Worm (Caenorhabditis elegans) whole organism, L1 larva: ENCODE results near the gene haly-1.

Experiments
- C04F5.9 ChIP-seq: sonication (generic microtip); optimal IDR thresholded peaks from 2 replicates; lab custom pipeline; 2016; ENCODE audit warnings: missing genetic modification characterization, missing compliant biosample characterization
- C16A3.4 ChIP-seq: fragments of 150-350 bp; optimal IDR thresholded peaks from 2 replicates; lab custom pipeline; 2014; ENCODE audit warnings: missing biosample characterization, missing genetic modification characterization
- aly-2 ChIP-seq: fragments of 150-350 bp; optimal IDR thresholded peaks from 2 replicates; lab custom pipeline; 2014; ENCODE audit warnings: missing biosample characterization, missing genetic modification characterization
- ama-1 ChIP-seq: fragments of 150-350 bp; optimal IDR thresholded peaks from 2 replicates; lab custom pipeline; 2014
- blmp-1 ChIP-seq: fragments of 150-350 bp; optimal IDR thresholded peaks from 2 replicates; lab custom pipeline; 2014; ENCODE audit warnings: missing biosample characterization, missing genetic modification characterization
- ceh-63 ChIP-seq: fragments of 200-800 bp; sonication (Bioruptor generic); optimal IDR thresholded peaks from 2 replicates; lab custom pipeline; 2018; ENCODE audit warnings: mild to moderate bottlenecking, missing genetic modification characterization, missing compliant biosample characterization
- ceh-8 ChIP-seq: fragments of 200-800 bp; sonication (Bioruptor generic); optimal IDR thresholded peaks from 2 replicates; lab custom pipeline; 2018; ENCODE audit warnings: mild to moderate bottlenecking, missing genetic modification characterization, moderate library complexity, missing compliant biosample characterization
- ceh-82 ChIP-seq, 3 experiments: fragments of 150-350 bp in 1 of 3; sonication (generic microtip) in 2 of 3; optimal IDR thresholded peaks; 2 replicates each; lab custom pipeline; 2014 to 2017; ENCODE audit warnings: missing biosample characterization in 3 of 3, missing genetic modification characterization in 3 of 3
- ceh-88 ChIP-seq: fragments of 200-800 bp; sonication (Bioruptor generic); IDR thresholded peaks from 2 replicates; pipeline ENCODE4 v1.3.6; 2022; ENCODE audit warnings: missing genetic modification characterization, missing compliant biosample characterization
- ceh-90 ChIP-seq: sonication (generic microtip); optimal IDR thresholded peaks from 2 replicates; lab custom pipeline; 2016; ENCODE audit warnings: missing genetic modification characterization, missing compliant biosample characterization
- ces-1 ChIP-seq: fragments of 150-350 bp; optimal IDR thresholded peaks from 2 replicates; lab custom pipeline; 2014; ENCODE audit warnings: missing biosample characterization, missing genetic modification reagents, missing genetic modification characterization
- dsc-1 ChIP-seq: sonication (generic microtip); optimal IDR thresholded peaks from 2 replicates; lab custom pipeline; 2016; ENCODE audit warnings: mild to moderate bottlenecking, missing genetic modification characterization, missing compliant biosample characterization
- efl-3 ChIP-seq: fragments of 200-800 bp; sonication (Bioruptor generic); optimal IDR thresholded peaks from 2 replicates; lab custom pipeline; 2018; ENCODE audit warnings: mild to moderate bottlenecking, missing genetic modification characterization, missing compliant biosample characterization
- elt-3 ChIP-seq, 6 experiments: fragments of 150-350 bp in 1 of 6; sonication (generic microtip); optimal IDR thresholded peaks; 2 replicates each; lab custom pipeline; 2017 to 2018; ENCODE audit warnings: missing biosample characterization in 6 of 6, missing genetic modification characterization in 6 of 6, inconsistent platforms in 1 of 6
- fkh-4 ChIP-seq: sonication (generic microtip); optimal IDR thresholded peaks from 2 replicates; lab custom pipeline; 2016; ENCODE audit warnings: missing compliant biosample characterization, missing genetic modification characterization, borderline replicate concordance
- fos-1 ChIP-seq: fragments of 150-350 bp; optimal IDR thresholded peaks from 2 replicates; lab custom pipeline; 2014; ENCODE audit warnings: missing biosample characterization, missing genetic modification characterization
- grh-1 ChIP-seq: fragments of 200-800 bp; sonication (Bioruptor generic); IDR thresholded peaks from 2 replicates; pipeline ENCODE4 v1.3.6; 2022; ENCODE audit warnings: missing genetic modification reagents, missing genetic modification characterization, missing compliant biosample characterization
- hlh-17 ChIP-seq: fragments of 200-800 bp; sonication (Bioruptor generic); optimal IDR thresholded peaks from 2 replicates; lab custom pipeline; 2018; ENCODE audit warnings: missing genetic modification characterization, mild to moderate bottlenecking, missing compliant biosample characterization, moderate library complexity, borderline replicate concordance
- hlh-4 ChIP-seq: sonication (generic microtip); optimal IDR thresholded peaks from 2 replicates; lab custom pipeline; 2016; ENCODE audit warnings: mild to moderate bottlenecking, missing genetic modification characterization, missing compliant biosample characterization
- jun-1 ChIP-seq: fragments of 150-350 bp; optimal IDR thresholded peaks from 2 replicates; lab custom pipeline; 2014; ENCODE audit warnings: missing biosample characterization, missing genetic modification reagents, missing genetic modification characterization
- lin-14 ChIP-seq: fragments of 200-800 bp; sonication (Bioruptor generic); optimal IDR thresholded peaks from 2 replicates; lab custom pipeline; 2018; ENCODE audit warnings: mild to moderate bottlenecking, missing genetic modification characterization, moderate library complexity, missing compliant biosample characterization
- lin-15B ChIP-seq: fragments of 150-350 bp; sonication (generic microtip); optimal IDR thresholded peaks from 3 replicates; lab custom pipeline; 2014; ENCODE audit warnings: missing biosample characterization, missing genetic modification characterization
- lin-35 ChIP-seq, 2 experiments: fragments of 150-350 bp; optimal IDR thresholded peaks; 2 replicates each; lab custom pipeline; 2014; ENCODE audit warnings: missing biosample characterization in 2 of 2, missing genetic modification characterization in 2 of 2, missing genetic modification reagents in 2 of 2
- lsy-2 ChIP-seq, 2 experiments: fragments of 150-350 bp; optimal IDR thresholded peaks; 2 replicates each; lab custom pipeline; 2014; ENCODE audit warnings: missing biosample characterization in 2 of 2, missing genetic modification characterization in 2 of 2
- mdl-1 ChIP-seq, 2 experiments: fragments of 150-350 bp; optimal IDR thresholded peaks; 2 replicates each; lab custom pipeline; 2014 to 2017; ENCODE audit warnings: missing biosample characterization in 2 of 2, missing genetic modification characterization in 2 of 2, inconsistent platforms in 1 of 2
- nhr-19 ChIP-seq: fragments of 200-800 bp; sonication (Bioruptor generic); conservative IDR thresholded peaks from 2 replicates; pipeline ENCODE4 v1.3.6; 2022; ENCODE audit warnings: missing genetic modification characterization, missing compliant biosample characterization
- nhr-20 ChIP-seq: sonication (generic microtip); optimal IDR thresholded peaks from 2 replicates; lab custom pipeline; 2016; ENCODE audit warnings: mild to moderate bottlenecking, missing genetic modification characterization, missing compliant biosample characterization
- nhr-28 ChIP-seq: fragments of 150-350 bp; optimal IDR thresholded peaks from 2 replicates; lab custom pipeline; 2014; ENCODE audit warnings: missing biosample characterization, missing genetic modification characterization
- nhr-47 ChIP-seq: sonication (generic microtip); optimal IDR thresholded peaks from 2 replicates; lab custom pipeline; 2016; ENCODE audit warnings: mild to moderate bottlenecking, missing genetic modification characterization, moderate library complexity, missing compliant biosample characterization
- nhr-71 ChIP-seq: sonication (generic microtip); optimal IDR thresholded peaks from 2 replicates; lab custom pipeline; 2016; ENCODE audit warnings: mild to moderate bottlenecking, missing genetic modification characterization, moderate library complexity, missing compliant biosample characterization
- nhr-76 ChIP-seq: sonication (generic microtip); optimal IDR thresholded peaks from 2 replicates; lab custom pipeline; 2017; ENCODE audit warnings: missing biosample characterization, missing genetic modification characterization
- nhr-90 ChIP-seq: sonication (generic microtip); optimal IDR thresholded peaks from 2 replicates; lab custom pipeline; 2016; ENCODE audit warnings: mild to moderate bottlenecking, missing genetic modification characterization, missing compliant biosample characterization; ENCODE audit not compliant: poor library complexity
- rnt-1 ChIP-seq: sonication (generic microtip); optimal IDR thresholded peaks from 2 replicates; lab custom pipeline; 2016; ENCODE audit warnings: mild to moderate bottlenecking, missing genetic modification characterization, moderate library complexity, missing compliant biosample characterization
- snpc-4 ChIP-seq: fragments of 150-350 bp; optimal IDR thresholded peaks from 2 replicates; lab custom pipeline; 2014; ENCODE audit warnings: missing biosample characterization, missing genetic modification characterization
- snu-23 ChIP-seq: sonication (generic microtip); optimal IDR thresholded peaks from 2 replicates; lab custom pipeline; 2016; ENCODE audit warnings: missing genetic modification characterization, missing compliant biosample characterization
- sox-4 ChIP-seq: sonication (generic microtip); optimal IDR thresholded peaks from 2 replicates; lab custom pipeline; 2016; ENCODE audit warnings: missing genetic modification characterization, missing compliant biosample characterization
- sup-37 ChIP-seq: fragments of 200-800 bp; sonication (Bioruptor generic); optimal IDR thresholded peaks from 2 replicates; lab custom pipeline; 2018; ENCODE audit warnings: mild to moderate bottlenecking, missing genetic modification characterization, missing compliant biosample characterization
- tlp-1 ChIP-seq: fragments of 150-350 bp; optimal IDR thresholded peaks from 2 replicates; lab custom pipeline; 2014; ENCODE audit warnings: missing biosample characterization, missing genetic modification characterization
- unc-98 ChIP-seq: fragments of 200-800 bp; sonication (Bioruptor generic); IDR thresholded peaks from 2 replicates; pipeline ENCODE4 v1.3.6; 2022; ENCODE audit warnings: missing genetic modification characterization, missing compliant biosample characterization
- xbp-1 ChIP-seq: sonication (generic microtip); optimal IDR thresholded peaks from 2 replicates; lab custom pipeline; 2016; ENCODE audit warnings: missing genetic modification characterization, missing compliant biosample characterization
- zag-1 ChIP-seq: fragments of 150-350 bp; optimal IDR thresholded peaks from 2 replicates; lab custom pipeline; 2014; ENCODE audit warnings: missing biosample characterization, missing genetic modification characterization
- zip-4 ChIP-seq: fragments of 200-800 bp; sonication (Bioruptor generic); optimal IDR thresholded peaks from 2 replicates; lab custom pipeline; 2018; ENCODE audit warnings: mild to moderate bottlenecking, missing genetic modification characterization, moderate library complexity, missing compliant biosample characterization
- ztf-11 ChIP-seq, 2 experiments: sonication (generic microtip); optimal IDR thresholded peaks; 2 replicates each; lab custom pipeline; 2016 to 2017; ENCODE audit warnings: missing genetic modification characterization in 2 of 2, missing biosample characterization in 1 of 2, missing compliant biosample characterization in 1 of 2
- ztf-4 ChIP-seq: fragments of 150-350 bp; optimal IDR thresholded peaks from 2 replicates; lab custom pipeline; 2014; ENCODE audit warnings: missing biosample characterization, missing genetic modification characterization

haly-1 gene

DNA sequence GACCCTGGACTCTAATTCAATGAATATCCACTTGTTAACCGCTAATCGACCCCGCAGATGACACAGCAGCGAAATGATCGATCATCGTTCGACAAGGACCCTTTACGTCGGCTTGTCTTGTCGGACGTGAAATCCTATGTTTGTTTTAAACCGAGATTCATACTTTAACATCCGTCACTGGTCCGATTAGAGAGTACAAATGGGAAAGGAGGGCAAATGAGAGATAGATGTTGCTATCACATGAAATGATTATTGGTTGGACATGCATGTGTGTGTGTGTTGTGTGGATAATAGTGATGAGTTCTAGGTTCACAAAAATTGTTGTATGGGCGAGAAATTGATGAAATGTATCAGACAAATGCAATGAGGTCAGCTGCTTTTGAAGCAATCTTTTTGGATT lies 13.3 kb upstream of the haly-1 start (continued):
- TF ChIP-seq ceh-8 (GFP tag; lab: Kevin White, UChicago) (no peak), zip-4 (GFP tag; lab: Kevin White, UChicago) (no peak), C04F5.9 (tag; lab: Kevin White, UChicago) (no peak), lsy-2 (tag; optimal IDR thresholded peaks at IDR 0.05; lab: Kevin White, UChicago) (peak in 1 of 2 experiments; percentile 33), C16A3.4 (tag; lab: Kevin White, UChicago) (no peak), jun-1 (tag; lab: Kevin White, UChicago) (no peak), ceh-63 (no peak), ceh-82 (tag; optimal IDR thresholded peaks at IDR 0.05; lab: Kevin White, UChicago) (no peak), tlp-1 (tag; lab: Kevin White, UChicago) (no peak), nhr-47 (tag; lab: Kevin White, UChicago) (no peak), ceh-88 (GFP tag; lab: Robert Waterston, UW) (no peak), lin-15B (tag; lab: Kevin White, UChicago) (no peak), snu-23 (peak; percentile 12), hlh-17 (GFP tag; lab: Kevin White, UChicago) (no peak)
- TF ChIP-seq, all 84 proteins: peak for 7

DNA sequence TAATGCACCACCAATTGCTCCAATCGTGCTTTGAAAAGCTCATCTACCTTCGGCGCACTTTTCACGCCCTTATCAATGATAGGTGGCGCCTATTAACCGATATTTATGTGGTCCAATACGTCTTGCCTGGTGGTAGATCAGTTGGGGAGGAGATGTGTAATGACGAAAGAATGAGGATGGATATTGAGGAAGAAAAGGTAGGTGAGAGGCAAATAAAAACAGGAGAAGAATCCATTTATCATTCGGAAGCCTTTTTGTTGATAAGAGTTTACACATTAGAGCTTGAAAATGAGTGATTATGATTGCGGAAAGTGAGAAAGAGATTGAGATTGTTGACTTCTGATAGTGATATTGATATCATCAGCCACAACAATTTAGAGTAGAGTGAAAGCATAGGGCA lies 11.0 kb upstream of the haly-1 start:
- no peak for TF ChIP-seq sox-4 (tag; lab: Kevin White, UChicago)
- no peak for TF ChIP-seq zip-4 (GFP tag; lab: Kevin White, UChicago)
- TF ChIP-seq ceh-90 (tag; lab: Kevin White, UChicago) = no peak
- TF ChIP-seq xbp-1 = no peak
- no peak for TF ChIP-seq ztf-11 (tag; optimal IDR thresholded peaks at IDR 0.05; lab: Kevin White, UChicago)
- no peak for TF ChIP-seq nhr-28
- TF ChIP-seq aly-2 (tag; lab: Kevin White, UChicago) = no peak
- TF ChIP-seq snu-23 = no peak
- peak; percentile 32 for TF ChIP-seq lin-14 (GFP tag; lab: Kevin White, UChicago)
- TF ChIP-seq zag-1 = no peak
- peak; percentile 29 for TF ChIP-seq nhr-71 (tag; lab: Kevin White, UChicago)
- TF ChIP-seq ztf-4 = no peak
- TF ChIP-seq nhr-19 = 0 out of 2 replicates have a peak, but pooled peaks have one; percentile 7
- TF ChIP-seq rnt-1 (tag; lab: Kevin White, UChicago) = peak; percentile 64

DNA sequence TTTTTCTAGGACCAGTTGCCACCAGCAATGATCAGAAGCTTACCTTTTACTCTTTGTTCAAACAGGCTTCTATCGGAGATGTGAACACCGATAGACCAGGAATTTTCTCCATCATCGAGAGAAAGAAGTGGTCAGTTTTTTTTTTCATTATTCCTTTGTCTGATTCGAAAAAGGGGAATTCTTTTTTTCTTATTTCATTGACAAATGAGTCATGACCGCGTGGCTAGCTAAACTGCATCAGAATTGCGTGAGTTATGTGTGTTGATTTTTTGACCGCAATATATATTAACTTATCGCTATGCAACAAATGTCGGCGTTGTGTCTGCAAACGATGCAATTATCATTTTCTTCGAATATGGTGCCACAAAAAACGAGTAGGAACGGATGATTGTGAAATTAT lies 7.0 kb upstream of the haly-1 start:
- no peak for TF ChIP-seq aly-2 (tag; lab: Kevin White, UChicago)
- no peak for TF ChIP-seq nhr-76
- peak; percentile 26 for TF ChIP-seq nhr-20
- peak; percentile 32 for TF ChIP-seq nhr-71 (tag; lab: Kevin White, UChicago)
- no peak for TF ChIP-seq sup-37 (GFP tag; lab: Kevin White, UChicago)
- no peak for TF ChIP-seq snpc-4 (tag; lab: Kevin White, UChicago)

DNA sequence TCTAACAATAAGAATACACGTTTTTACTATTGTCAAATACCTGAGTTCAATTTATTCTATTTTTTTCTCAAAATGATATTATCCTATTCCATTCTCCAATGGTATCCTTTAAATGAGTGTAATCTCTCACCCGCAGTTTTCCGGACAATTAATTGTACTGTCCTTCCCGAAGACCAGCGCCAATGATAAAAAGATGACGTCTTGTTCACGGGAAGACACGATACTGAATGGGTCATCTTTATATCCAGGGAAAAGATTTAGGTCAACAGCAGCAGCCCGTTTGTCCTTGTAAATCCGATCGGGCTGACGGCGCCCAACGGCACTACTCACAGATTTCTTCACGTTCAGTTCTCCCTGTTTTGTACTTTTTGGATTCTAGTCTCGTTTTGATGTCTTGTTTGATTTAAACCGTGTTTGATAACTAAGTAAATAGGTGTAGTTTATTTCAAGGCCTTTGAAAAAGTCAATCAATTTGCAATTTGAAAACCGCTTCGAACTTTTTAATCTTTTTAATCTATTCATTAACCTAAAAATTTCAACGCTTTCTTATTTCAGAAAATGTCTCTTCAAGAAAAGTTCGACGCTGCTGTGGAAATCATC lies 6.4 kb upstream of the haly-1 start, which contains the start of gene acbp-3:
TSS of gene acbp-3 (plus strand) at position 550 of the 600 bp plus-strand sequence.
- no peak for TF ChIP-seq dsc-1 (tag; lab: Kevin White, UChicago)
- no peak for TF ChIP-seq fkh-4 (tag; lab: Kevin White, UChicago)
- no peak for TF ChIP-seq efl-3
- no peak for TF ChIP-seq lsy-2 (tag; optimal IDR thresholded peaks at IDR 0.05; lab: Kevin White, UChicago)
- peak; percentile 77 for TF ChIP-seq blmp-1 (tag; lab: Kevin White, UChicago)

DNA sequence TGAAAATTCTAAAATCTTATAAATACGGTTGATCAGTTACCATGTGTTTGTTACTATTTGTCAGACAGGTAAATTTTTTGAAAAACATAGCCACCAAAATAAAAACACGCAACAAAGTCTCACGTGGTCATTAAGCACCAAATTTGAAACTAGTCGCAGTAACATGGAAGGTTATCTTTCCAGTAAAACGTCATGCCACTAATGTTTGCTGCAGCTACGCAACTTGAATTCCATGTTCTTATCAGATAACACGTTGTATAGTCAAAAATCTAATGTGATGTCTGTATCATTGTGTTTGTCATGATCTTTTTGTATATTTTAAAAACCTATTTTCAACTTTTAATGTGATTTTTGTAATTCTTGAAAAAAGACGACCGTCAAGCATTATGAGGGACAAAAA lies 5.4 kb upstream of the haly-1 start:
- peak; percentile 37 for TF ChIP-seq nhr-90
- no peak for TF ChIP-seq ceh-90 (tag; lab: Kevin White, UChicago)
- peak; percentile 7 for TF ChIP-seq snu-23
- peak in 1 of 6 experiments; percentile 20 for TF ChIP-seq elt-3 (tag; optimal IDR thresholded peaks at IDR 0.05; lab: Kevin White, UChicago)
- TF ChIP-seq hlh-4 (tag; lab: Kevin White, UChicago) = no peak
- TF ChIP-seq lsy-2 (tag; optimal IDR thresholded peaks at IDR 0.05; lab: Kevin White, UChicago) = no peak
- TF ChIP-seq aly-2 (tag; lab: Kevin White, UChicago) = no peak
- peak; percentile 41 for TF ChIP-seq lin-14 (GFP tag; lab: Kevin White, UChicago)
- TF ChIP-seq ama-1 (lab: Kevin White, UChicago) = no peak
- peak; percentile 57 for TF ChIP-seq nhr-20
- no peak for TF ChIP-seq unc-98 (GFP tag; lab: Robert Waterston, UW)
- TF ChIP-seq mdl-1 (tag; optimal IDR thresholded peaks at IDR 0.05; lab: Kevin White, UChicago) = peak in 1 of 2 experiments; percentile 56
- peak in 1 of 2 experiments; percentile 37 for TF ChIP-seq lin-35 (GFP tag; optimal IDR thresholded peaks at IDR 0.05; lab: Kevin White, UChicago)
- TF ChIP-seq jun-1 (tag; lab: Kevin White, UChicago) = no peak
- no peak for TF ChIP-seq fos-1 (tag; lab: Kevin White, UChicago)
- peak; percentile 10; the same call in 1 of the 2 replicates for TF ChIP-seq grh-1 (GFP tag; lab: Robert Waterston, UW)
- no peak for TF ChIP-seq ces-1 (GFP tag; lab: Kevin White, UChicago)
